Worm (Caenorhabditis elegans) whole organism, midembryonic: ENCODE data around the gene K11H12.10.

Experiments used
- T22C8.4 ChIP-seq: fragments of 200-800 bp; sonication (Bioruptor generic); IDR thresholded peaks from 2 replicates; pipeline ENCODE4 v1.3.6; 2022; ENCODE audit warnings: missing genetic modification characterization, missing compliant biosample characterization
- cog-1 ChIP-seq: sonication (generic microtip); optimal IDR thresholded peaks from 2 replicates; lab custom pipeline; 2016; ENCODE audit warnings: missing genetic modification characterization, missing compliant biosample characterization
- flt-1 ChIP-seq: fragments of 200-800 bp; sonication (Bioruptor generic); IDR thresholded peaks from 2 replicates; pipeline ENCODE4 v1.3.6; 2022; ENCODE audit warnings: missing genetic modification characterization, missing compliant biosample characterization
- klf-2 ChIP-seq: fragments of 200-800 bp; sonication (Bioruptor generic); conservative IDR thresholded peaks from 2 replicates; pipeline ENCODE4 v1.3.6; 2022; ENCODE audit warnings: missing genetic modification reagents, missing genetic modification characterization, missing compliant biosample characterization
- med-1 ChIP-seq: sonication (generic microtip); optimal IDR thresholded peaks from 2 replicates; lab custom pipeline; 2017; ENCODE audit warnings: missing genetic modification characterization, mild to moderate bottlenecking, missing compliant biosample characterization, antibody characterized with exemption, missing genetic modification reagents; ENCODE audit not compliant: insufficient read depth
- ref-1 ChIP-seq: fragments of 200-800 bp; sonication (Bioruptor generic); conservative IDR thresholded peaks from 2 replicates; pipeline ENCODE4 v1.3.6; 2022; ENCODE audit warnings: missing genetic modification reagents, missing genetic modification characterization, missing compliant biosample characterization
- tab-1 ChIP-seq: fragments of 200-800 bp; sonication (Bioruptor generic); IDR thresholded peaks from 2 replicates; pipeline ENCODE4 v1.3.6; 2022; ENCODE audit warnings: missing genetic modification characterization, missing compliant biosample characterization
- ztf-23 ChIP-seq: fragments of 200-800 bp; sonication (Bioruptor generic); IDR thresholded peaks from 2 replicates; pipeline ENCODE4 v1.3.6; 2022; ENCODE audit warnings: missing genetic modification reagents, missing genetic modification characterization, missing compliant biosample characterization
- ztf-29 ChIP-seq: fragments of 200-800 bp; sonication (Bioruptor generic); IDR thresholded peaks from 2 replicates; pipeline ENCODE4 v1.3.6; 2022; ENCODE audit warnings: missing genetic modification reagents, missing genetic modification characterization, missing compliant biosample characterization

K11H12.10 gene

DNA sequence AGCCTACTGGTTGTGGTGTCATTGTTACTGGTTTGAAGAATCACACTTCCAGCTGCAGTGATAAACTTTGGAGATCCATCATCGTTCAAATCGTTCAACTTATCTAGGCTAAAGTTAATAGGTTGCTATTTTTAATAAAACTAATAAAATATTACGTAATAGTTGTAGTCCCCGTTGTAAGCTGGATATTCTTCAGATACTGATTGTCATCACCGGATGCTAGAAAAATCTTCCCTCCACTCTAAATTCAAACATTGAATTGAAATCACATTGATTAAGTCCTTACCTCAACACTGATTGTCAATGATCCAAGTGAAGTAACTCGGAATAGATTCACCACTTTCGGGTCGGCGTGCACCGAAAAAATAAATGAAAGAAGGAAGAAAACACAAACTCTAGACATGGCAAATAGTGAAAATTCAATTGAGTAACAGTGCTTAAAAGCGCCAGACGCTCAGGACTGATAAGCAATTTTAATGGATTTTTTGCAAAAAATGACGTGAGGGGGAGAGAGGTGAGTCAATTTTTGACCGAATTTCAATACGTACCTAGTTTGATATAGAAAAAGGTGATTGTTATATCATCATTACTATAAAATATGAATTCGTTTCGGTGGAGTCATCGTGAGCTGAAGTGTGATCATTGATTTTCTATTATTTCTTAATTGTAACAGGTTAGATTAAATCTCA, at the start of gene K11H12.10, which contains the start of gene K11H12.4:
TSS of gene K11H12.10 (plus strand) at position 605 of the 689 bp plus-strand sequence.
TSS of gene K11H12.4 (minus strand) at position 413 of the 689 bp plus-strand sequence.
- TF ChIP-seq cog-1 (tag; lab: Kevin White, UChicago) (no peak), med-1 (GFP tag; lab: Kevin White, UChicago) (no peak), T22C8.4 (no peak), ref-1 (GFP tag; lab: Robert Waterston, UW) (no peak), ztf-29 (no peak), flt-1 (GFP tag; lab: Robert Waterston, UW) (no peak), ztf-23 (GFP tag; lab: Robert Waterston, UW) (no peak), tab-1 (GFP tag; lab: Robert Waterston, UW) (no peak)

DNA sequence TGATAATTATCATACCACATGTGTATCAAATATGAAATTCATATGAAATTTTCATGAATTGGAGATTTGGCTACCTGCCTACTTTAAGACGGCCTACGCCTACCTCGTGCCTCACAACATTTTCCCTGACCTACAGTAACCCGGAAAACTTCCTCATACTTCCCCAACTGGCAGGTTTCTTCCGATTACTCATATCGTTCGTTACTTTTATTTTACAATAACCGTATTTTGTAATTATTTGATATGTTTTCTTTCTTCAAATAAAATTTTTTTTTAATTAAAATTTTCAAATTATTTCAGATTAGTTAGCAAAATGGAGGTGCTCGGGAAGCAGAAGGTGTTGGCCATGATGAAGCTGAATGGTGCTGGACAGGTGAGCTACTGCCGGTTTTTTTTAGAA, 48.6 kb upstream of the K11H12.10 start, which contains the start of gene nhr-76:
TSS of gene nhr-76 (plus strand) at position 301 of the 400 bp plus-strand sequence.
- TF ChIP-seq ztf-23 (GFP tag; lab: Robert Waterston, UW) (no peak), cog-1 (tag; lab: Kevin White, UChicago) (no peak), tab-1 (GFP tag; lab: Robert Waterston, UW) (no peak), T22C8.4 (no peak), flt-1 (GFP tag; lab: Robert Waterston, UW) (no peak), ztf-29 (no peak), ref-1 (GFP tag; lab: Robert Waterston, UW) (no peak), med-1 (GFP tag; lab: Kevin White, UChicago) (no peak), klf-2 (no peak)

DNA sequence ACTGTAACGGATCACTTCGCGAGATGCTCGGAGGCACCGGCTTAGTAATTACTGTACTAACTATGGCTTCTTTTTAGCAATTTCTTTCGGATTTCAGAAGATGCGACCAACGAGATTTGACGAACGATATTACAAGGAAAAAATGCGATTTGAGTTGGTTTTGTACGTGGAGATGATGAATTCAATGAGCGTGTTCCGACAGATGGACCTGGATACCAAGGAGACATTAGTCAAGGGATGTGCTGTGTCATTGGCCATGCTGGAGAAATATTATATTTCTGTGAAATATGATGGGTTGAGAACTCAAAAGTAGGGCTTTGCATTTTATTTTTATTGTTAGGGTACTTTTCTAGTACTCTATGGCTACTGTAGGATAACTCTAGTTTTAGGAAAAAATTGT, 45.3 kb upstream of the K11H12.10 start:
- no peak for TF ChIP-seq ztf-23 (GFP tag; lab: Robert Waterston, UW)
- TF ChIP-seq tab-1 (GFP tag; lab: Robert Waterston, UW): no peak
- TF ChIP-seq ref-1 (GFP tag; lab: Robert Waterston, UW): no peak
- TF ChIP-seq klf-2: no peak
- no peak for TF ChIP-seq cog-1 (tag; lab: Kevin White, UChicago)
- TF ChIP-seq T22C8.4: no peak
- TF ChIP-seq ztf-29: no peak

DNA sequence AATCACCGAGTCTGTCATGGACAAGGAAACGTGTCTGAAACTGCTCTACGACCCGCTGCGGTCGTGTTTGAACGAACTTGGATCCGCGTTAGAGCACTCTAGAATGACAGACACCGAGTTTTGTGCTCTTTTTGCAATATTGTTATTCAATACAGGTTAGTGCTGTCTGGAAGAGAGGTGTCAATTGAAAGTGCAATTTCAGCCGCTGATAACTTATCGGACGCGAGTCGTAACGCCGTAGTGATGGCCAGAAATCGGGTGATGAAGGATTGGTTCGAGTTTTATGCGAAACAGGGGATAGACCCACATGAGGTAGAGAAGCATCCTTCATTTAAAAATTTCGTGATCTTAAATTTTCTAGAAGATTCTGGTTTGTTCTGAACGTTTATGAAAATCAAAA, 44.0 kb upstream of the K11H12.10 start:
- TF ChIP-seq ztf-23 (GFP tag; lab: Robert Waterston, UW): no peak
- no peak for TF ChIP-seq med-1 (GFP tag; lab: Kevin White, UChicago)
- no peak for TF ChIP-seq ztf-29
- no peak for TF ChIP-seq T22C8.4
- no peak for TF ChIP-seq cog-1 (tag; lab: Kevin White, UChicago)
- TF ChIP-seq flt-1 (GFP tag; lab: Robert Waterston, UW): no peak
- no peak for TF ChIP-seq klf-2
- no peak for TF ChIP-seq tab-1 (GFP tag; lab: Robert Waterston, UW)
- no peak for TF ChIP-seq ref-1 (GFP tag; lab: Robert Waterston, UW)

DNA sequence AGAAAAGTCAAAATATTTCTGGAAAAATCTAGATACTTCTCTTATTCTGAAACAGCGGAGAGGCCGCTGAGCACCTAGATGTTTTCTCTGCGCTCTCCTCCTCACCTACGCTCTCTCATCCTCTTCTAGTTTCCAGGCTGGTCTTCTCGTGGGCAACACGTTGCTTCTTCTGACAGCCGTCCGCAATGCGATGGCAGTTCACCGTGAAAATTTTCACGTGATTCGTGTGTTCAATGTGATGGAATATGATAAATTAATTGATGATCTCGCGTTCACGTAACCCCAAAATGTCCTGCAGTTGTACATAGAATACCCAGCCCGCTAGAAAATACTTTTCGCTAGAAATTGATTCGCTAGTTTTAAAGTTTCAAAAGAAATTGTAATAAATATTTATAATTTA, 42.3 kb upstream of the K11H12.10 start:
- TF ChIP-seq tab-1 (GFP tag; lab: Robert Waterston, UW): no peak

DNA sequence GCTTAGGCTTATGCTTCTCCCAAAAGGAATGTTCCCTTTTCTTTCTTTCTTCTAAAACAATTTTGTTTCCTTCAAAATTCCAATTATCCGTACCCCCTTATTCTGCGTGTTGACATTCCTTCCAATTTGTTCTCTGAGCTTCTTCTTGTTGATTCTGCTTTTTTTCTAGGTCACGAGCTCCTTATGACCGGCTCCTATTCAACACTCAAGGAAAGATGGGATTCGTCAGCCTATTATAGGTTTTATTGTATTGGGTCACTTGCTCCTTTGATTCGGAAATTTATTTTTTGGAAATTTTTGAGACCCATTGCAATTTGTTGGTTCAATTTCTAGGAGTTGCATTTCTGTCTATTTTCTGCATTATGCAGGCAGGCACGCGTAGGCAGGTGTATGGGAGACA, 36.7 kb upstream of the K11H12.10 start:
- no peak for TF ChIP-seq T22C8.4
- no peak for TF ChIP-seq tab-1 (GFP tag; lab: Robert Waterston, UW)

DNA sequence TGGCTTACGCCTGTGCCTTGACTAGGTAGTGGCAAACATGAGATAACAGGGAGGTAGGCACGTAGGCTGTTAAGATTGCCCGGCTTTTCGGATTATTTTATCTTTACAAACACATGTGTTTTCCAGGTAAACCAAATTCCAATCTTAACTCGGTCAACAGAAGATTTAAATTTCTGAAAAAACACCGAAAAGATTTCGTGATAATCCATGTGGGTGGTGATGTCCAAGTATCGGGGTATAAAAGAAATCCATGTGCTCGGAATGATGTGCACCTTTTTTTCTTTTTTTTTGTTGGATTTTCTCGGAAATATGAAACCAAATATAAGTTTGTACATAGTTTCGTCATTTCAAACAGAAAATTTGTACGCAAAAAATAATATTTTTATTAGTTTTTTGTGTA, 32.4 kb upstream of the K11H12.10 start:
- TF ChIP-seq ztf-29 (no peak), tab-1 (GFP tag; lab: Robert Waterston, UW) (no peak), med-1 (GFP tag; lab: Kevin White, UChicago) (no peak), ztf-23 (GFP tag; lab: Robert Waterston, UW) (no peak)

DNA sequence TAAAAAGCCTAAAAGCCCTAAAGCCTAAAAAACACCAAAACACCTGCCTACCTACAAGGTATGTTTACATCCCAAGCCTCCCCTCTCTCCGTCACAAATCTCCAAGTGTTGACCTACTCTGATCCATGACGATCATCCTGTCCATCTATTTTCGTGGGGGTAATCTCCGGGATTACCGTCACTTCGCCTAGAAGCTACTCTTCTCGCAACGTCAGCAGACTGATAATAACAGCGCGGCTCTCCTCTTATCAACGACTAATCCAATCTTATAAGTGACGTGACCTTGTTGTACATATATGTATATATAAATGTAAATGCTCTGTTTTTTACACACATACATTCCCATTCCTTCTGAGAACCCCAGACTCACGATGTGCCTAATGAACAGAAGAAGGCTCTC, 27.5 kb upstream of the K11H12.10 start:
- no peak for TF ChIP-seq med-1 (GFP tag; lab: Kevin White, UChicago)
- TF ChIP-seq flt-1 (GFP tag; lab: Robert Waterston, UW): no peak
- no peak for TF ChIP-seq T22C8.4
- TF ChIP-seq klf-2: no peak
- TF ChIP-seq ref-1 (GFP tag; lab: Robert Waterston, UW): no peak
- no peak for TF ChIP-seq ztf-29
- no peak for TF ChIP-seq cog-1 (tag; lab: Kevin White, UChicago)
- TF ChIP-seq ztf-23 (GFP tag; lab: Robert Waterston, UW): no peak
- TF ChIP-seq tab-1 (GFP tag; lab: Robert Waterston, UW): no peak

DNA sequence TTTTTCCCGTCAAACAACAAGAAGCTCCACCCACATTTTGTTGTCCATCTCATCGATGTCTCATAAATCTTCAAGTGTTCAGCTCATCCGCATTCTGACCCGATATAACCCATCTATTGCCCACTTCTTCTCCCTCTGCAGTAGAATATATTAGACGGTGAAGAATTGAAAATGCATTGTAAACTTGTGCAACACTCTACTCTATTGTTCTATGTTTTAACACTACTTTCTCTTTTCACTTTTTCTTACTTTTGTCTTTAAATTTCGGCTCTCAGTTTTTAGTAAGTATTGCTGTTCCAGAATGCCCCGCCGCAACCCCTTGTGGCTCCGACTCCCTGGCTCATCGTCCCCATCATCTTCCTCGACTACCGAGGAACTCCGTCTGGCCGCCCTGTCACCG, 26.5 kb upstream of the K11H12.10 start, which contains the start of gene K11H12.9:
TSS of gene K11H12.9 (plus strand) at position 301 of the 400 bp plus-strand sequence.
- TF ChIP-seq klf-2 (no peak), cog-1 (tag; lab: Kevin White, UChicago) (no peak), T22C8.4 (no peak), ztf-23 (GFP tag; lab: Robert Waterston, UW) (no peak), ref-1 (GFP tag; lab: Robert Waterston, UW) (no peak), flt-1 (GFP tag; lab: Robert Waterston, UW) (no peak)

DNA sequence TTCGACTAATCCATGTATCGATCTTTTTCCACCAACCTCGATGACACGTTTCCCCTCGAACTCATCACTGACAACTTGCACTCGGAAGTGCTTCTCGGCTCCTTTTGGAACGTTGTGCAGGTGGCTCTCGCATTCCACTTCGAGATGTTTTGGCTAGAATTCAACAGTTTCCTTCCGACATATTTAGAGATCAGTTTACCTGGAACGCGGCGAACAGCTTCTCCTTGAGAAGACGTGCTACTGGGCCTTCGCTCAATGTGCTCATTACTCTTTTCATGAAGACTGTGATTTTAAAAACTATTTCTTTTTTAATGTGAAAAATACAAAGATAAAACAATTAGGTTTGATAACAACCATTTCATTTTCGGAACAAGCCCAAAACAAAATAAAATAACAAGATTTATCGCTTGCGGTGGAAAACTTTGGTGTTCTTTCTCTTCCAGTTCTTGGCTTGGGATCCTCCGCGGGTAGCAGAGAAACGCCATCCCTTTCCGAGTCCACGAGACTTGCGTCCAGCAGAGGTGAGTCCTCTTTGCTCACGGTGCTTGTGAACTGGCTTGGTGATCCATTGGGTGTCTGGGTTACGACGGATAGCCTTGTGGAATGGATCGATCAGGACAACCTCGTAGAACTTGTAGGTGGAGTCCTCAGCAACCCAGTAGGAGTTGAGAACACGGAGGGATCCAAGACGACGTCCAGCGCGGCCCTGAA, 22.6 kb upstream of the K11H12.10 start, which contains the start of gene K11H12.1:
TSS of gene K11H12.1 (minus strand) at position 284 of the 711 bp plus-strand sequence.
- TF ChIP-seq ztf-29: no peak
- no peak for TF ChIP-seq T22C8.4
- TF ChIP-seq ztf-23 (GFP tag; lab: Robert Waterston, UW): no peak
- no peak for TF ChIP-seq ref-1 (GFP tag; lab: Robert Waterston, UW)
- no peak for TF ChIP-seq tab-1 (GFP tag; lab: Robert Waterston, UW)
- no peak for TF ChIP-seq flt-1 (GFP tag; lab: Robert Waterston, UW)
- TF ChIP-seq cog-1 (tag; lab: Kevin White, UChicago): no peak
- no peak for TF ChIP-seq med-1 (GFP tag; lab: Kevin White, UChicago)
